Worm (Caenorhabditis elegans) whole organism, L4 larva: ENCODE measurements around the gene Y48C3A.18.

Experiments used
- T20F7.1 ChIP-seq: fragments of 200-800 bp; sonication (Bioruptor generic); optimal IDR thresholded peaks from 2 replicates; lab custom pipeline; 2018; ENCODE audit warnings: mild to moderate bottlenecking, missing genetic modification characterization, missing compliant biosample characterization
- egl-27 ChIP-seq: sonication (generic microtip); optimal IDR thresholded peaks from 3 replicates; lab custom pipeline; 2017; ENCODE audit warnings: missing biosample characterization, missing genetic modification reagents, missing genetic modification characterization
- fkh-10 ChIP-seq: fragments of 150-350 bp; optimal IDR thresholded peaks from 2 replicates; lab custom pipeline; 2014; ENCODE audit warnings: missing biosample characterization, missing genetic modification reagents, missing genetic modification characterization
- fos-1 ChIP-seq: fragments of 150-350 bp; optimal IDR thresholded peaks from 2 replicates; lab custom pipeline; 2014; ENCODE audit warnings: missing biosample characterization, missing genetic modification characterization
- madf-5 ChIP-seq, 2 experiments: fragments of 200-800 bp; sonication (Bioruptor generic); IDR thresholded peaks; 2 replicates each; pipeline ENCODE4 v1.3.6; 2022; ENCODE audit warnings: missing compliant biosample characterization in 2 of 2, missing genetic modification characterization in 2 of 2
- pqm-1 ChIP-seq: sonication (generic microtip); optimal IDR thresholded peaks from 2 replicates; lab custom pipeline; 2017; ENCODE audit warnings: missing biosample characterization, missing genetic modification characterization
- unc-62 ChIP-seq, 3 experiments: fragments of 150-350 bp in 1 of 3; sonication (generic microtip); optimal IDR thresholded peaks in 2 of 3; peaks in 1 of 3; 1 replicate in 1 of 3; 2 replicates in 2 of 3; lab custom pipeline; 2014 to 2017; ENCODE audit warnings: missing biosample characterization in 3 of 3, missing genetic modification characterization in 3 of 3, missing genetic modification reagents in 3 of 3, missing genotype in 1 of 3

ce11 chrII:13369231-13369630 lies 43.2 kb upstream of the Y48C3A.18 start, which contains the start of gene Y48C3A.20:
- no peak for TF ChIP-seq pqm-1 (tag; lab: Kevin White, UChicago)
- TF ChIP-seq T20F7.1 (GFP tag; lab: Kevin White, UChicago): peak; percentile 61
- TF ChIP-seq fos-1 (tag; lab: Kevin White, UChicago): no peak
- TF ChIP-seq fkh-10 (GFP tag; lab: Kevin White, UChicago): no peak
- no peak for TF ChIP-seq unc-62 (GFP tag; optimal IDR thresholded peaks at IDR 0.05 in 1 of 2; lab: Kevin White, UChicago)
- TF ChIP-seq unc-62 (tag; optimal IDR thresholded peaks at IDR 0.05; lab: Kevin White, UChicago): no peak
- no peak for TF ChIP-seq egl-27 (tag; lab: Kevin White, UChicago)
- no peak for TF ChIP-seq madf-5 (GFP tag; IDR thresholded peaks at IDR 0.05; lab: Robert Waterston, UW)
